Worm (Caenorhabditis elegans) whole organism, late embryonic: ENCODE results near the gene Y38E10A.28.

Experiments
- elt-4 ChIP-seq: sonication (generic microtip); optimal IDR thresholded peaks from 2 replicates; lab custom pipeline; 2016; ENCODE audit warnings: missing genetic modification characterization, missing compliant biosample characterization
- unc-3 ChIP-seq, 2 experiments: fragments of 200-800 bp in 1 of 2; sonication (Bioruptor generic) in 1 of 2; sonication (generic microtip) in 1 of 2; conservative IDR thresholded peaks in 1 of 2; optimal IDR thresholded peaks in 1 of 2; 2 replicates each; pipeline versions ENCODE4 v1.3.6 to Lab custom; 2016 to 2022; ENCODE audit warnings: missing compliant biosample characterization in 2 of 2, missing genetic modification characterization in 2 of 2, missing genetic modification reagents in 1 of 2

- TF ChIP-seq elt-4 (tag; lab: Kevin White, UChicago) (no peak), unc-3 (GFP tag; conservative IDR thresholded peaks at IDR 0.05; lab: Robert Waterston, UW) (no peak), unc-3 (tag; optimal IDR thresholded peaks at IDR 0.05; lab: Kevin White, UChicago) (no peak)
These were observed 41.7 kb downstream of the Y38E10A.28 start for ce11 chrII:12670877-12671864.
